Worm (Caenorhabditis elegans): ENCODE data around the gene kvs-2.

- TF ChIP-seq sea-2 (GFP tag; IDR thresholded peaks at IDR 0.05): no peak
- no peak for TF ChIP-seq tbx-9 (tag; optimal IDR thresholded peaks at IDR 0.05; ENCODE audit: borderline replicate concordance)
- no peak for TF ChIP-seq aptf-3 (GFP tag; IDR thresholded peaks at IDR 0.05)
- no peak for TF ChIP-seq snpc-4 (GFP tag; optimal IDR thresholded peaks at IDR 0.05)
- no peak for TF ChIP-seq snpc-4 (tag; optimal IDR thresholded peaks at IDR 0.05)
- TF ChIP-seq K11D2.4 (GFP tag; IDR thresholded peaks at IDR 0.05): no peak
- no peak for TF ChIP-seq F55B11.4 (tag; optimal IDR thresholded peaks at IDR 0.05; ENCODE audit: borderline replicate concordance, insufficient read depth)
- no peak for TF ChIP-seq Y56A3A.18 (GFP tag; IDR thresholded peaks at IDR 0.05)
- TF ChIP-seq nhr-179 (tag; optimal IDR thresholded peaks at IDR 0.05): no peak
- no peak for TF ChIP-seq C06A6.2 (GFP tag; conservative IDR thresholded peaks at IDR 0.05)
- no peak for TF ChIP-seq him-1 (tag; optimal IDR thresholded peaks at IDR 0.05)
- TF ChIP-seq F57A8.1 (GFP tag; optimal IDR thresholded peaks at IDR 0.05): no peak
- no peak for TF ChIP-seq ztf-28 (GFP tag; IDR thresholded peaks at IDR 0.05)
Measured at ce11 chrV:10675978-10676377, 40.2 kb downstream of the kvs-2 start.
